3 fruit fly cellular contexts compared by ENCODE assay signal in the genomic region with DNA sequence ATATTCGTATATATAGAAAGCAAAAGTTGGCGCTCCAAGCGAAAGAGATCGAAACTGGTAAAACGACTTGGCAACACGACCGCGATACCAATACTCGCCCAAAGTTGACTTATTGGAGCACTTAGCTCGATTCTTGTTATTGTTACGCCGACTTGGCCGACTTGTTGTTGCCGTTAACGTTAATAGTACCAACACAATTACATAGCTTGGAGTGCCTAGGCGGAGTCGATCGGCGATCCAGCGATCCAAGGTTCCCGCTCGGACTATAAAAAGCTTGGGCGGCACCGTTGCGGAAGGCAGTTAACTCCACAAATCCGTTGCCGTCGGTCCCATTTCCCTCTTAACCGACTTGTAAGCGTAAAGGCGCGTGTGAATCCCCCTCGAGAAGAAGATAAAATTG.
A peak's percentile ranks its signal among the peaks of the same experiment; 100 is the strongest.
TF ChIP-seq lines count a peak whose summit lies in the region.

Cpr100A (plus strand) TSS at position 290 of the 400 bp plus-strand sequence.

- no peak for TF ChIP-seq CTCF in whole organism, embryonic (GFP tag; optimal IDR thresholded peaks at IDR 0.05; lab: Kevin White, UChicago)

TF ChIP-seq in whole organism, embryonic, 481 proteins besides CTCF, POLR2A, EP300 and RAD21:
- no peak for TF ChIP-seq danr (GFP tag; IDR thresholded peaks at IDR 0.05; lab: Robert Waterston, UW)
- no peak for TF ChIP-seq Hmr (GFP tag; optimal IDR thresholded peaks at IDR 0.05; lab: Kevin White, UChicago)
- no peak for TF ChIP-seq YL-1 (GFP tag; optimal IDR thresholded peaks at IDR 0.05; lab: Kevin White, UChicago)
- no peak for TF ChIP-seq her (GFP tag; optimal IDR thresholded peaks at IDR 0.05; lab: Kevin White, UChicago)
- no peak for TF ChIP-seq NK7.1 (GFP tag; optimal IDR thresholded peaks at IDR 0.05; lab: Kevin White, UChicago)
- TF ChIP-seq Blimp-1 (GFP tag; optimal IDR thresholded peaks at IDR 0.05; lab: Kevin White, UChicago) = peak; percentile 24
- no peak for TF ChIP-seq CG14667 (GFP tag; IDR thresholded peaks at IDR 0.05; lab: Robert Waterston, UW)
- no peak for TF ChIP-seq CG31224 (GFP tag; IDR thresholded peaks at IDR 0.05; lab: Robert Waterston, UW)
- no peak for TF ChIP-seq CG7839 (tag; optimal IDR thresholded peaks at IDR 0.05; lab: Kevin White, UChicago)

TF ChIP-seq in whole organism, prepupa, 60 proteins besides CTCF, POLR2A, EP300 and RAD21:
- TF ChIP-seq Ets21C (GFP tag; optimal IDR thresholded peaks at IDR 0.05; lab: Kevin White, UChicago) = no peak
- TF ChIP-seq Eip93F (GFP tag; optimal IDR thresholded peaks at IDR 0.05; lab: Kevin White, UChicago) = no peak
- TF ChIP-seq CG4318 (GFP tag; optimal IDR thresholded peaks at IDR 0.05; lab: Kevin White, UChicago) = no peak
- no peak for TF ChIP-seq CG6854 (GFP tag; optimal IDR thresholded peaks at IDR 0.05; lab: Kevin White, UChicago)
- TF ChIP-seq Blimp-1 (GFP tag; optimal IDR thresholded peaks at IDR 0.05; lab: Kevin White, UChicago) = peak; percentile 63
- no peak for TF ChIP-seq CG6163 (GFP tag; IDR thresholded peaks at IDR 0.05; lab: Robert Waterston, UW)
- no peak for TF ChIP-seq pdm3 (GFP tag; optimal IDR thresholded peaks at IDR 0.05; lab: Kevin White, UChicago)
- no peak for TF ChIP-seq CG6808 (GFP tag; optimal IDR thresholded peaks at IDR 0.05; lab: Kevin White, UChicago)
- TF ChIP-seq Met (GFP tag; optimal IDR thresholded peaks at IDR 0.05; lab: Kevin White, UChicago) = no peak
- TF ChIP-seq Eip78C (GFP tag; lab: Kevin White, UChicago) = peak; percentile 57
- no peak for TF ChIP-seq dac (GFP tag; optimal IDR thresholded peaks at IDR 0.05; lab: Kevin White, UChicago)
- no peak for TF ChIP-seq CG11762 (GFP tag; optimal IDR thresholded peaks at IDR 0.05; lab: Kevin White, UChicago; ENCODE audit: insufficient read depth)

TF ChIP-seq in whole organism, pupa, 21 proteins besides CTCF, POLR2A, EP300 and RAD21:
- TF ChIP-seq CG14655 (GFP tag; optimal IDR thresholded peaks at IDR 0.05; lab: Kevin White, UChicago) (no peak), CG8159 (tag; optimal IDR thresholded peaks at IDR 0.05; lab: Kevin White, UChicago) (no peak), EcR (GFP tag; optimal IDR thresholded peaks at IDR 0.05; lab: Kevin White, UChicago) (peak; percentile 57), CG13204 (GFP tag; optimal IDR thresholded peaks at IDR 0.05; lab: Kevin White, UChicago) (peak; percentile 38), CG10348 (GFP tag; IDR thresholded peaks at IDR 0.05; lab: Robert Waterston, UW) (no peak), Ets98B (GFP tag; IDR thresholded peaks at IDR 0.05; lab: Robert Waterston, UW) (no peak)

Comparison
In these comparisons a context has a peak if more than half of its experiments do, and no peak if none do; other contexts are left out.
1. Of the 7 proteins assayed by ChIP-seq in both whole organism, embryonic and whole organism, prepupa: peak only in whole organism, embryonic: none; only in whole organism, prepupa: none; in both: Blimp-1; in neither: 6.